Fruit fly (Drosophila melanogaster) whole organism, embryonic: ENCODE results near the gene Rsph3.
A peak's percentile ranks its signal among the peaks of the same experiment; 100 is the strongest.

ENCODE experiments used
- Adf1 ChIP-seq: fragments of 200-800 bp; sonication (Bioruptor generic); IDR thresholded peaks from 2 replicates; pipeline ENCODE4 v1.3.6; 2022; ENCODE audit warnings: missing biosample characterization, missing genetic modification characterization
- BtbVII ChIP-seq: fragments of 200-800 bp; sonication (Bioruptor generic); optimal IDR thresholded peaks from 3 replicates; lab custom pipeline; 2017; ENCODE audit warnings: missing biosample characterization, mild to moderate bottlenecking, missing genetic modification characterization
- CG10147 ChIP-seq: fragments of 200-800 bp; sonication (Bioruptor generic); optimal IDR thresholded peaks from 2 replicates; lab custom pipeline; 2019; ENCODE audit warnings: missing biosample characterization, mild to moderate bottlenecking, missing genetic modification characterization, moderate library complexity
- CG12155 ChIP-seq: fragments of 200-800 bp; sonication (Bioruptor generic); optimal IDR thresholded peaks from 3 replicates; lab custom pipeline; 2016; ENCODE audit warnings: missing biosample characterization, missing genetic modification characterization
- CG12219 ChIP-seq: fragments of 200-800 bp; sonication (Bioruptor generic); optimal IDR thresholded peaks from 3 replicates; lab custom pipeline; 2018; ENCODE audit warnings: missing biosample characterization, mild to moderate bottlenecking, missing genetic modification characterization
- CG12299 ChIP-seq: fragments of 200-800 bp; sonication (Bioruptor generic); optimal IDR thresholded peaks from 2 replicates; lab custom pipeline; 2018; ENCODE audit warnings: missing biosample characterization, mild to moderate bottlenecking, missing genetic modification characterization
- CG13775 ChIP-seq: fragments of 200-800 bp; sonication (Bioruptor generic); optimal IDR thresholded peaks from 3 replicates; lab custom pipeline; 2017; ENCODE audit warnings: missing biosample characterization, mild to moderate bottlenecking, missing genetic modification characterization
- CG16815 ChIP-seq: fragments of 200-800 bp; sonication (Bioruptor generic); optimal IDR thresholded peaks from 3 replicates; lab custom pipeline; 2017; ENCODE audit warnings: missing biosample characterization, mild to moderate bottlenecking, missing genetic modification characterization
- CG17829 ChIP-seq: fragments of 200-800 bp; optimal IDR thresholded peaks from 2 replicates; lab custom pipeline; 2019; ENCODE audit warnings: missing biosample characterization, mild to moderate bottlenecking, missing genetic modification characterization, moderate library complexity
- CG17912 ChIP-seq: fragments of 200-800 bp; sonication (Bioruptor generic); optimal IDR thresholded peaks from 2 replicates; lab custom pipeline; 2018; ENCODE audit warnings: missing biosample characterization, mild to moderate bottlenecking, missing genetic modification characterization
- CG2889 ChIP-seq: fragments of 200-800 bp; sonication (Bioruptor generic); IDR thresholded peaks from 3 replicates; pipeline ENCODE4 v1.3.6; 2022; ENCODE audit warnings: missing biosample characterization, missing genetic modification characterization
- CG30403 ChIP-seq: fragments of 200-800 bp; sonication (Bioruptor generic); optimal IDR thresholded peaks from 3 replicates; lab custom pipeline; 2016; ENCODE audit warnings: missing biosample characterization, missing genetic modification characterization
- CG3847 ChIP-seq: fragments of 200-800 bp; sonication (Bioruptor generic); IDR thresholded peaks from 2 replicates; pipeline ENCODE4 v1.3.6; 2022; ENCODE audit warnings: missing biosample characterization, missing genetic modification characterization
- CG6654 ChIP-seq: fragments of 200-800 bp; sonication (Bioruptor generic); optimal IDR thresholded peaks from 2 replicates; lab custom pipeline; 2017; ENCODE audit warnings: missing biosample characterization, mild to moderate bottlenecking, missing genetic modification characterization
- CG6683 ChIP-seq: fragments of 200-800 bp; sonication (Bioruptor generic); optimal IDR thresholded peaks from 2 replicates; lab custom pipeline; 2017; ENCODE audit warnings: missing biosample characterization, mild to moderate bottlenecking, missing genetic modification characterization, missing genetic modification reagents
- CG6791 ChIP-seq: fragments of 200-800 bp; sonication (Bioruptor generic); IDR thresholded peaks from 3 replicates; pipeline ENCODE4 v1.3.6; 2022; ENCODE audit warnings: missing biosample characterization, missing genetic modification characterization; ENCODE audit not compliant: partially characterized antibody
- CG6854 ChIP-seq: fragments of 200-800 bp; sonication (Bioruptor generic); optimal IDR thresholded peaks from 3 replicates; lab custom pipeline; 2017; ENCODE audit warnings: missing biosample characterization, mild to moderate bottlenecking, missing genetic modification characterization
- CG7745 ChIP-seq: fragments of 200-800 bp; sonication (Bioruptor generic); optimal IDR thresholded peaks from 2 replicates; lab custom pipeline; 2018; ENCODE audit warnings: missing biosample characterization, mild to moderate bottlenecking, missing genetic modification characterization, moderate library complexity
- CG7786 ChIP-seq: fragments of 200-800 bp; sonication (Bioruptor generic); optimal IDR thresholded peaks from 2 replicates; lab custom pipeline; 2016; ENCODE audit warnings: missing biosample characterization, missing genetic modification characterization
- CG7928 ChIP-seq: fragments of 200-800 bp; sonication (Bioruptor generic); optimal IDR thresholded peaks from 2 replicates; lab custom pipeline; 2017; ENCODE audit warnings: missing biosample characterization, mild to moderate bottlenecking, missing genetic modification characterization
- Dek ChIP-seq: fragments of 200-800 bp; sonication (Bioruptor generic); optimal IDR thresholded peaks from 3 replicates; lab custom pipeline; 2019; ENCODE audit warnings: missing biosample characterization, mild to moderate bottlenecking, missing genetic modification characterization, moderate library complexity
- Dref ChIP-seq: fragments of 200-800 bp; sonication (Bioruptor generic); IDR thresholded peaks from 2 replicates; pipeline ENCODE4 v1.3.6; 2022; ENCODE audit warnings: missing biosample characterization, missing genetic modification characterization
- E2f2 ChIP-seq: fragments of 200-800 bp; sonication (Bioruptor generic); IDR thresholded peaks from 2 replicates; pipeline ENCODE4 v1.3.6; 2022; ENCODE audit warnings: missing biosample characterization, missing genetic modification characterization
- HLH4C ChIP-seq: fragments of 200-800 bp; sonication (Bioruptor generic); IDR thresholded peaks from 3 replicates; pipeline ENCODE4 v1.3.6; 2022; ENCODE audit warnings: missing biosample characterization, missing genetic modification characterization; ENCODE audit not compliant: partially characterized antibody
- Hand ChIP-seq: fragments of 200-800 bp; sonication (Bioruptor generic); optimal IDR thresholded peaks from 2 replicates; lab custom pipeline; 2017; ENCODE audit warnings: mild to moderate bottlenecking, missing biosample characterization, missing genetic modification reagents, missing genetic modification characterization
- Hr3 ChIP-seq: fragments of 200-800 bp; sonication (Bioruptor generic); optimal IDR thresholded peaks from 3 replicates; lab custom pipeline; 2016; ENCODE audit warnings: missing biosample characterization, missing genetic modification characterization
- Pdp1 ChIP-seq, 2 experiments: fragments of 200-800 bp; sonication (Bioruptor generic); optimal IDR thresholded peaks; 3 replicates each; lab custom pipeline; 2016; ENCODE audit warnings: missing biosample characterization in 2 of 2, missing genetic modification characterization in 2 of 2, mild to moderate bottlenecking in 1 of 2, moderate library complexity in 1 of 2
- Ptx1 ChIP-seq: fragments of 200-800 bp; sonication (Bioruptor generic); IDR thresholded peaks from 2 replicates; pipeline ENCODE4 v1.3.6; 2022; ENCODE audit warnings: missing biosample characterization, missing genetic modification characterization
- Trl ChIP-seq, 3 experiments: fragments of >200 bp in 2 of 3; fragments of 200-800 bp in 1 of 3; sonication (Bioruptor generic) in 1 of 3; optimal IDR thresholded peaks; 2 replicates in 1 of 3; 3 replicates in 2 of 3; lab custom pipeline; 2016 to 2017; ENCODE audit warnings: missing biosample characterization in 1 of 3, missing genetic modification characterization in 1 of 3
- ab ChIP-seq: fragments of 200-800 bp; sonication (Bioruptor generic); optimal IDR thresholded peaks from 2 replicates; lab custom pipeline; 2016; ENCODE audit warnings: missing biosample characterization, missing genetic modification characterization
- ase ChIP-seq: fragments of 200-800 bp; sonication (Bioruptor generic); IDR thresholded peaks from 3 replicates; pipeline ENCODE4 v1.3.6; 2022; ENCODE audit warnings: missing biosample characterization, missing genetic modification characterization
- cg ChIP-seq: fragments of 200-800 bp; sonication (Bioruptor generic); optimal IDR thresholded peaks from 3 replicates; lab custom pipeline; 2019; ENCODE audit warnings: missing biosample characterization, mild to moderate bottlenecking, missing genetic modification characterization, moderate library complexity
- chinmo ChIP-seq: fragments of 200-800 bp; sonication (Bioruptor generic); IDR thresholded peaks from 4 replicates; pipeline ENCODE4 v1.3.6; 2022; ENCODE audit warnings: missing biosample characterization, missing genetic modification characterization; ENCODE audit not compliant: partially characterized antibody
- hkb ChIP-seq, 2 experiments: fragments of 200-800 bp in 1 of 2; fragments of >200 bp in 1 of 2; sonication (Bioruptor generic) in 1 of 2; IDR thresholded peaks in 1 of 2; optimal IDR thresholded peaks in 1 of 2; 2 replicates each; pipeline versions ENCODE4 v1.3.6 to Lab custom; 2017 to 2022; ENCODE audit warnings: missing biosample characterization in 1 of 2, missing genetic modification characterization in 1 of 2
- ind ChIP-seq: fragments of 200-800 bp; sonication (Bioruptor generic); optimal IDR thresholded peaks from 3 replicates; lab custom pipeline; 2016; ENCODE audit warnings: missing biosample characterization, missing genetic modification characterization
- nau ChIP-seq: fragments of 200-800 bp; sonication (Bioruptor generic); optimal IDR thresholded peaks from 3 replicates; lab custom pipeline; 2017; ENCODE audit warnings: missing biosample characterization, mild to moderate bottlenecking, missing genetic modification characterization, missing genetic modification reagents
- nmo ChIP-seq: fragments of 200-800 bp; sonication (Bioruptor generic); optimal IDR thresholded peaks from 2 replicates; lab custom pipeline; 2018; ENCODE audit warnings: missing biosample characterization, mild to moderate bottlenecking, missing genetic modification characterization, moderate library complexity
- peb ChIP-seq: fragments of 200-800 bp; sonication (Bioruptor generic); IDR thresholded peaks from 2 replicates; pipeline ENCODE4 v1.3.6; 2022; ENCODE audit warnings: missing biosample characterization, missing genetic modification characterization
- phol ChIP-seq: fragments of 200-800 bp; sonication (Bioruptor generic); optimal IDR thresholded peaks from 3 replicates; lab custom pipeline; 2018; ENCODE audit warnings: missing biosample characterization, mild to moderate bottlenecking, missing genetic modification characterization, moderate library complexity
- pita ChIP-seq: fragments of 200-800 bp; sonication (Bioruptor generic); optimal IDR thresholded peaks from 2 replicates; lab custom pipeline; 2017; ENCODE audit warnings: missing biosample characterization, mild to moderate bottlenecking, missing genetic modification characterization
- ranshi ChIP-seq: fragments of 200-800 bp; sonication (Bioruptor generic); IDR thresholded peaks from 2 replicates; pipeline ENCODE4 v1.3.6; 2022; ENCODE audit warnings: missing biosample characterization, missing genetic modification characterization
- sc ChIP-seq, 3 experiments: fragments of >200 bp in 2 of 3; fragments of 200-800 bp in 1 of 3; sonication (Bioruptor generic) in 1 of 3; optimal IDR thresholded peaks; 2 replicates in 2 of 3; 3 replicates in 1 of 3; lab custom pipeline; 2017; ENCODE audit warnings: mild to moderate bottlenecking in 1 of 3, missing biosample characterization in 1 of 3, missing genetic modification characterization in 1 of 3, missing genetic modification reagents in 1 of 3
- sisA ChIP-seq: fragments of 200-800 bp; sonication (Bioruptor generic); IDR thresholded peaks from 2 replicates; pipeline ENCODE4 v1.3.6; 2022; ENCODE audit warnings: missing biosample characterization, missing genetic modification characterization
- so ChIP-seq: fragments of 200-800 bp; sonication (Bioruptor generic); IDR thresholded peaks from 3 replicates; pipeline ENCODE4 v1.3.6; 2022; ENCODE audit warnings: missing biosample characterization, missing genetic modification characterization
- tio ChIP-seq: fragments of 200-800 bp; sonication (Bioruptor generic); optimal IDR thresholded peaks from 2 replicates; lab custom pipeline; 2017; ENCODE audit warnings: missing biosample characterization, missing genetic modification characterization, inconsistent platforms
- tna ChIP-seq: fragments of 200-800 bp; sonication (Bioruptor generic); IDR thresholded peaks from 2 replicates; pipeline ENCODE4 v1.3.6; 2022; ENCODE audit warnings: missing biosample characterization, missing genetic modification characterization; ENCODE audit not compliant: partially characterized antibody
- wor ChIP-seq: fragments of 200-800 bp; sonication (Bioruptor generic); IDR thresholded peaks from 2 replicates; pipeline ENCODE4 v1.3.6; 2022; ENCODE audit warnings: missing biosample characterization, missing genetic modification characterization

The Rsph3 gene

dm6 chr3L:6708995-6709606 is 53.9 kb downstream of the Rsph3 start (continued):
- no peak for TF ChIP-seq chinmo (GFP tag; lab: Robert Waterston, UW)
- TF ChIP-seq peb (GFP tag; lab: Robert Waterston, UW): peak; percentile 31; the same call in 1 of the 2 replicates
- peak; percentile 94 for TF ChIP-seq CG17912 (GFP tag; lab: Kevin White, UChicago)
- 0 out of 3 replicates have a peak, but pooled peaks have one; percentile 21 for TF ChIP-seq CG2889 (GFP tag; lab: Robert Waterston, UW)
- TF ChIP-seq CG6791 (GFP tag; lab: Robert Waterston, UW): no peak
- TF ChIP-seq CG7928: peak; percentile 61
- TF ChIP-seq Dref (GFP tag; lab: Robert Waterston, UW): peak; percentile 32; the same call in 1 of the 2 replicates
- peak; percentile 87 for TF ChIP-seq BtbVII (GFP tag; lab: Kevin White, UChicago)
- TF ChIP-seq sc (optimal IDR thresholded peaks at IDR 0.05; lab: Kevin White, UChicago): no peak
- peak; percentile 56 for TF ChIP-seq sc (GFP tag; optimal IDR thresholded peaks at IDR 0.05; lab: Kevin White, UChicago)
- peak; percentile 31 for TF ChIP-seq E2f2 (GFP tag; lab: Robert Waterston, UW)
- no peak for TF ChIP-seq HLH4C
- TF ChIP-seq wor (GFP tag; lab: Robert Waterston, UW): 0 out of 2 replicates have a peak, but pooled peaks have one; percentile 12
- peak; percentile 58 for TF ChIP-seq nmo
- no peak for TF ChIP-seq CG17829 (tag; lab: Kevin White, UChicago)
- peak; percentile 83 for TF ChIP-seq CG30403 (GFP tag; lab: Kevin White, UChicago)
- peak; percentile 54 for TF ChIP-seq CG12155 (GFP tag; lab: Kevin White, UChicago)
- peak; percentile 64 for TF ChIP-seq sisA (GFP tag; lab: Robert Waterston, UW)
- peak; percentile 91 for TF ChIP-seq ase (GFP tag; lab: Robert Waterston, UW)
- peak; percentile 45 for TF ChIP-seq Adf1 (GFP tag; lab: Robert Waterston, UW)
- TF ChIP-seq cg (GFP tag; lab: Kevin White, UChicago): no peak
- peak; percentile 82; the same call in 2 of the 3 replicates for TF ChIP-seq so
- TF ChIP-seq ranshi (GFP tag; lab: Robert Waterston, UW): peak; percentile 80
- TF ChIP-seq phol: peak; percentile 71
- TF ChIP-seq CG13775 (GFP tag; lab: Kevin White, UChicago): peak; percentile 76
- TF ChIP-seq Dek (tag; lab: Kevin White, UChicago): peak; percentile 88
- peak; percentile 89 for TF ChIP-seq Ptx1 (GFP tag; lab: Robert Waterston, UW)
- TF ChIP-seq ind (GFP tag; lab: Kevin White, UChicago): peak; percentile 66
- TF ChIP-seq Hr3 (GFP tag; lab: Kevin White, UChicago): peak; percentile 51
- peak; percentile 78 for TF ChIP-seq CG6654
- no peak for TF ChIP-seq tna
- TF ChIP-seq CG6683 (GFP tag; lab: Kevin White, UChicago): peak; percentile 79
- peak; percentile 76 for TF ChIP-seq tio (GFP tag; lab: Kevin White, UChicago)
- no peak for TF ChIP-seq CG7745 (tag; lab: Kevin White, UChicago)
- TF ChIP-seq hkb (optimal IDR thresholded peaks at IDR 0.05; lab: Kevin White, UChicago): no peak
- peak; percentile 87 for TF ChIP-seq hkb (GFP tag; IDR thresholded peaks at IDR 0.05; lab: Robert Waterston, UW)
- TF ChIP-seq CG3847: peak; percentile 74
- TF ChIP-seq CG12299 (tag; lab: Kevin White, UChicago): peak; percentile 81
- peak; percentile 10 for TF ChIP-seq CG7786 (GFP tag; lab: Kevin White, UChicago)
- no peak for TF ChIP-seq pita (GFP tag; lab: Kevin White, UChicago)
- TF ChIP-seq CG6854 (GFP tag; lab: Kevin White, UChicago): peak; percentile 90
- TF ChIP-seq Hand (GFP tag; lab: Kevin White, UChicago): peak; percentile 67
- peak; percentile 30 for TF ChIP-seq CG16815
- TF ChIP-seq Pdp1 (GFP tag; optimal IDR thresholded peaks at IDR 0.05; lab: Kevin White, UChicago): peak; percentile 71 to 85
- peak; percentile 74 for TF ChIP-seq CG12219 (GFP tag; lab: Kevin White, UChicago)
- peak; percentile 88 for TF ChIP-seq nau
- no peak for TF ChIP-seq ab (GFP tag; lab: Kevin White, UChicago)
- peak; percentile 75 for TF ChIP-seq CG10147 (GFP tag; lab: Kevin White, UChicago)
- no peak for TF ChIP-seq Trl (optimal IDR thresholded peaks at IDR 0.05; lab: Kevin White, UChicago)
- TF ChIP-seq Trl (GFP tag; optimal IDR thresholded peaks at IDR 0.05; lab: Kevin White, UChicago): peak; percentile 96
